Worm (Caenorhabditis elegans) whole organism, early embryonic: ENCODE measurements around the gene F42G4.7.
"Not testable (repeated sequence)": the region's sequence is repeated elsewhere in the genome, so short reads cannot be mapped to it uniquely, and the experiment has no call there.

Experiments used
- B0310.2 ChIP-seq: sonication (generic microtip); optimal IDR thresholded peaks from 2 replicates; lab custom pipeline; 2016; ENCODE audit warnings: mild to moderate bottlenecking, missing genetic modification characterization, missing compliant biosample characterization
- F13C5.2 ChIP-seq: sonication (generic microtip); optimal IDR thresholded peaks from 2 replicates; lab custom pipeline; 2017; ENCODE audit warnings: mild to moderate bottlenecking, missing genetic modification characterization, inconsistent platforms, missing compliant biosample characterization
- aly-1 ChIP-seq: sonication (generic microtip); optimal IDR thresholded peaks from 2 replicates; lab custom pipeline; 2016; ENCODE audit warnings: missing genetic modification characterization, missing compliant biosample characterization
- ama-1 ChIP-seq: fragments of 150-350 bp; optimal IDR thresholded peaks from 2 replicates; lab custom pipeline; 2014
- ceh-13 ChIP-seq: fragments of 200-800 bp; sonication (Bioruptor generic); optimal IDR thresholded peaks from 2 replicates; lab custom pipeline; 2018; ENCODE audit warnings: mild to moderate bottlenecking, missing genetic modification characterization, missing compliant biosample characterization
- ceh-36 ChIP-seq: sonication (generic microtip); optimal IDR thresholded peaks from 2 replicates; lab custom pipeline; 2016; ENCODE audit warnings: missing genetic modification characterization, inconsistent platforms, missing compliant biosample characterization
- ets-7 ChIP-seq: sonication (generic microtip); optimal IDR thresholded peaks from 2 replicates; lab custom pipeline; 2016; ENCODE audit warnings: missing genotype, missing genetic modification characterization, missing compliant biosample characterization
- flt-1 ChIP-seq: fragments of 200-800 bp; sonication (Bioruptor generic); IDR thresholded peaks from 2 replicates; pipeline ENCODE4 v1.3.6; 2022; ENCODE audit warnings: missing genetic modification characterization, missing compliant biosample characterization
- hmbx-1 ChIP-seq: sonication (generic microtip); optimal IDR thresholded peaks from 2 replicates; lab custom pipeline; 2016; ENCODE audit warnings: mild to moderate bottlenecking, missing genetic modification characterization, missing compliant biosample characterization
- hmg-4 ChIP-seq: fragments of 200-800 bp; sonication (Bioruptor generic); optimal IDR thresholded peaks from 2 replicates; lab custom pipeline; 2018; ENCODE audit warnings: mild to moderate bottlenecking, missing genetic modification characterization, missing compliant biosample characterization
- hnd-1 ChIP-seq: sonication (generic microtip); optimal IDR thresholded peaks from 2 replicates; lab custom pipeline; 2016; ENCODE audit warnings: missing genetic modification characterization, missing compliant biosample characterization
- pes-1 ChIP-seq: fragments of 200-800 bp; sonication (Bioruptor generic); IDR thresholded peaks from 2 replicates; pipeline ENCODE4 v1.3.6; 2022; ENCODE audit warnings: missing genetic modification reagents, missing genetic modification characterization, missing compliant biosample characterization
- scrt-1 ChIP-seq: fragments of 200-800 bp; sonication (Bioruptor generic); IDR thresholded peaks from 2 replicates; pipeline ENCODE4 v1.3.6; 2022; ENCODE audit warnings: missing genetic modification characterization, missing compliant biosample characterization
- sea-1 ChIP-seq: fragments of 200-800 bp; sonication (Bioruptor generic); conservative IDR thresholded peaks from 2 replicates; pipeline ENCODE4 v1.3.6; 2022; ENCODE audit warnings: missing genetic modification characterization, missing compliant biosample characterization
- tbx-11 ChIP-seq: fragments of 200-800 bp; sonication (Bioruptor generic); IDR thresholded peaks from 2 replicates; pipeline ENCODE4 v1.3.6; 2022; ENCODE audit warnings: missing genetic modification characterization, missing compliant biosample characterization
- tbx-37 ChIP-seq: fragments of 200-800 bp; sonication (Bioruptor generic); conservative IDR thresholded peaks from 2 replicates; pipeline ENCODE4 v1.3.6; 2022; ENCODE audit warnings: missing genetic modification reagents, missing genetic modification characterization, missing compliant biosample characterization
- tra-4 ChIP-seq: sonication (generic microtip); optimal IDR thresholded peaks from 2 replicates; lab custom pipeline; 2017; ENCODE audit warnings: missing genetic modification characterization, missing compliant biosample characterization

F42G4.7 gene

DNA sequence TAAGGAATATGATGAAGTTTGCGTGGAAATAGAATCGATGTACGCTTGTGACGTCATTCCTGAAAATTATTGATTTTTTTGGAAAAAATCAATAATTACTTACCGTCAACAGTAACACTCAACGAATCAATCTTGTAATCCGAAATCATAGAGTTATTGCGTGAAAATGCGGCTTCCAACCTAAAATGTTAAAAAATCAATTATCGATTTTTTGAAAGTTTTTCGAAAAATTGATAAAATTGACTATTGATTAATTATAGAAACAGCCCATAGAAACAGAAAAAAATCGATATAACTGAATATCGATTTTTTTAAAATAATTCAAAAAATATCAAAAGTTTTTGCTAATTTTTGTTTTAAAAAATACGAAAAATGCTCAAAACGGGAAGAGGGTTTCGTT, at the start of gene F42G4.7:
TSS of gene F42G4.7 (minus strand) at position 185 of the 400 bp plus-strand sequence.
- TF ChIP-seq sea-1; tra-4 (tag; lab: Kevin White, UChicago); hnd-1: not testable (repeated sequence)

DNA sequence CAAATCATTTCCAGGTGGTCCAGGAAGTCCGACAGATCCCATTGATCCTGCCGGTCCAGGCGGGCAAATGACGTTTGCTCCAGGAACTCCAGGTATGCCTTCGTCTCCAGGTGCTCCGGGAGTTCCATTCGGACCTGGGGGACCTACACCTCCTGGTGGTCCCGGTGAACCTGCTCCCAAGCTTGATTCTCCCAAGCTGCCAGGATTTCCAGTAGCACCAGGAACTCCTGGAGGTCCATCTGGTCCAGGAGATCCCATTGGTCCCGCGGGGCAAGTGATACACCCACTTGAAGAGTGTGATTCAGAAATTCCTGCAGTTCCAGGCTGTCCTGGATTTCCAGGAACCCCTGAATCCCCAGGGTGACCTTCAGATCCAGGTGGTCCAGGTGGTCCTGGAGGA, 49.3 kb upstream of the F42G4.7 start:
- TF ChIP-seq B0310.2 (tag; lab: Kevin White, UChicago): no peak
- TF ChIP-seq ceh-13 (GFP tag; lab: Kevin White, UChicago): no peak
- no peak for TF ChIP-seq hmbx-1 (tag; lab: Kevin White, UChicago)

DNA sequence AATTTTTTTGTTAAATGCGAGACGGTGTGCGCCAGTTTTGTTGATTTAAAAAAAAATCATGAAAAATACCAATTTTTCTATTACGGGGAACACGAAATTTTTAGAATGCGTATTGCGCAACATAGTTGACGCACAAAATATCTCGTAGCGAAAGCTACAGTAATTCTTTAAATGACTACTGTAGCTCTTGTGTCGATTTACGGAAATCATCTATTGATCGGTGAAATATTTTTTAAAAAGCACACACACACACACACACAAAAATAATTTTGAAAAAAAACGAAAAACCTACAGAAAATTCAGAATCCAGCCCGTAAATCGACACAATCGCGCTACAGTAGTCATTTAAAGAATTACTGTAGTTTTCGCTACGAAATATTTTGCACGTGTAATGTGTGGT, 44.8 kb upstream of the F42G4.7 start:
- TF ChIP-seq B0310.2 (tag; lab: Kevin White, UChicago): no peak
- no peak for TF ChIP-seq hmg-4
- no peak for TF ChIP-seq hmbx-1 (tag; lab: Kevin White, UChicago)
- no peak for TF ChIP-seq tbx-11
- TF ChIP-seq tbx-37 (GFP tag; lab: Robert Waterston, UW): no peak
- no peak for TF ChIP-seq ceh-36 (tag; lab: Kevin White, UChicago)
- no peak for TF ChIP-seq flt-1
- TF ChIP-seq F13C5.2: no peak

DNA sequence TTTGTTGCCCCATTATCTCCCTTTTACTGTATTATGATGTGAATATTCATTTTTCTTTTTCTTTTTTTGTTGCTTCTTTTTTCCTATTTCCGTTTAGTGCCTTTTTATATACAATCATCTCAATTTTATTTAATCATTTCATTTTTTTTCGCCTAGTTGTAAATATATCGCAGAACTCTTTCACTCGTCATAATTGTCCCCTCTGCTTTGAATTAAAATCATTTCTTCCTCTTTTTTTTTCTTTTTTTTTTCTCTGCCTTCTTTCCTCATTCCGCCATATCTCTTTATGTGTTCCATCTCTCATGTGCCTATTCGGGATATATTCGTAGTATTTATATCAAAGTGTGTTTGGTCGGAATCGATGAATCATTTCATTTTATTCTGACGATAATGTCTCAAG, 44.0 kb upstream of the F42G4.7 start, which contains the start of gene Y81G3A.4:
TSS of gene Y81G3A.4 (plus strand) at position 301 of the 400 bp plus-strand sequence.
- TF ChIP-seq ceh-36 (tag; lab: Kevin White, UChicago): no peak
- no peak for TF ChIP-seq tra-4 (tag; lab: Kevin White, UChicago)
- no peak for TF ChIP-seq tbx-11
- TF ChIP-seq sea-1: no peak
- no peak for TF ChIP-seq aly-1
- no peak for TF ChIP-seq ets-7
- TF ChIP-seq F13C5.2: no peak
- TF ChIP-seq B0310.2 (tag; lab: Kevin White, UChicago): no peak
- TF ChIP-seq flt-1: no peak
- no peak for TF ChIP-seq scrt-1 (GFP tag; lab: Robert Waterston, UW)
- no peak for TF ChIP-seq hnd-1
- no peak for TF ChIP-seq hmbx-1 (tag; lab: Kevin White, UChicago)
- TF ChIP-seq pes-1 (GFP tag; lab: Robert Waterston, UW): no peak
- no peak for TF ChIP-seq tbx-37 (GFP tag; lab: Robert Waterston, UW)
- no peak for TF ChIP-seq hmg-4
- TF ChIP-seq ceh-13 (GFP tag; lab: Kevin White, UChicago): no peak
- TF ChIP-seq ama-1 (lab: Kevin White, UChicago): no peak

DNA sequence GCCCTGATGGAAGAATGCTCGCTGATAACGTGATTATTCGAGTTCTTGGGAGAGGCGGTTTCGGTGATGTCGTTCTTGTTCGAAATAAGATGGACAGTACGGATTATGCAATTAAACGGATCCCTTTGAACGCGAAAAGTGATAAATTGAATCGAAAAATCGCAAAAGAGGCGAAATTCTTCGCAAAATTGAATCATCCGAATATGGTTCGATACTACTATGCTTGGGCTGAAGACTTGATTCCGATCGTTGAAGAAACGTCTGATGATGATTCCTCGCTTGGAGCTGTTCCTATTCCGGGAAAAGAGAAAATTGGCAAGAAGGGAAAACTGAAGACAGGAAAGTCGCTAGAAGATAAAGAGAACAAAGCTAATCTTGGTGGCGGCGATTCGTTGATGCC, 38.9 kb upstream of the F42G4.7 start:
- TF ChIP-seq hmbx-1 (tag; lab: Kevin White, UChicago): no peak
- TF ChIP-seq tra-4 (tag; lab: Kevin White, UChicago): no peak
- TF ChIP-seq ceh-36 (tag; lab: Kevin White, UChicago): no peak
- no peak for TF ChIP-seq F13C5.2
- no peak for TF ChIP-seq hnd-1
- TF ChIP-seq hmg-4: no peak

DNA sequence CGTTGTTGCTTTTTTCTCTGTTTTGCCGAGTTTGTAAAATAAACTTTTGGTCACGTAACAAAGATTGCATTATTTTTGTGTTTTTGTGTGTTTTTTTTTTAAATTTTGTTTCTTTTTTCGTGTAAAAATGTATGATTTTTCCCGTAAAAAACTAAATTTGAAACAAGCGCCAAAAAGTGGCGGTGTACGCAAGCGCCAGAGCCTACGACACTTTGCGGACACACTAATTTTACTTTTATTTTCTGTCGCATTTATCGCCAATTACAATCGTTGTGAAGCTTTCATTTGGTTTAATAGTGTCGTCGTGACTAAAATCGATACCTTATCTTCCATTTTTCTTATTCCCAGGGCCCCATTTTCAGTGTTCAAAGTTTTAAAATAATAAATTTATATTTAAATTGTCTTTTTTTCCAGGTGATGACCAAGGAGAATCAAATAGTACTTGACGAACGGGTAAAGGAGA, 36.7 kb upstream of the F42G4.7 start, which contains the start of the genes Y81G3A.1 and gcn-2:
TSS of gene Y81G3A.1 (minus strand) at position 175 of the 463 bp plus-strand sequence.
TSS of gene gcn-2 (plus strand) at position 413 of the 463 bp plus-strand sequence.
- TF ChIP-seq scrt-1 (GFP tag; lab: Robert Waterston, UW) (no peak), F13C5.2 (peak; percentile 38)

DNA sequence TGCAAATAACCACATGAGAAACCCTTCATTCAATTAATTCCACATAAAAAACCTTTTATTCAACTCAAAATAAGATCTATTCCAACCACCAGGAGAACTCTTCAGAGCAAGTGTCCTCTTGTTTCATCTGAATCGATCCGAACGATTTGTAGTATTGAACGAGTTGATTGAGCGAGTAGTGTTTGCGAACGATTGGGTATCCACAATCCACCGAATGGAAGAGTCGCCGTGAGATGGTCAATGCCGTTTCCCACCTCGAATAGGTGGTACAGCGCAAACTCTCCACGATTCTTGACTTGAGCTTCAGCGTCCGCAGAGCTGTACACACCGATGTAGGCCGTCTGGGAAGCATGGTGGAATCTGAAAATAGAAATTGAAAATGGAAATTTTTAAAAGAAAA, 35.3 kb upstream of the F42G4.7 start, which contains the start of gene Y81G3A.6:
TSS of gene Y81G3A.6 (minus strand) at position 101 of the 400 bp plus-strand sequence.
- not testable (repeated sequence) for TF ChIP-seq tbx-11; hnd-1; scrt-1 (GFP tag; lab: Robert Waterston, UW)

DNA sequence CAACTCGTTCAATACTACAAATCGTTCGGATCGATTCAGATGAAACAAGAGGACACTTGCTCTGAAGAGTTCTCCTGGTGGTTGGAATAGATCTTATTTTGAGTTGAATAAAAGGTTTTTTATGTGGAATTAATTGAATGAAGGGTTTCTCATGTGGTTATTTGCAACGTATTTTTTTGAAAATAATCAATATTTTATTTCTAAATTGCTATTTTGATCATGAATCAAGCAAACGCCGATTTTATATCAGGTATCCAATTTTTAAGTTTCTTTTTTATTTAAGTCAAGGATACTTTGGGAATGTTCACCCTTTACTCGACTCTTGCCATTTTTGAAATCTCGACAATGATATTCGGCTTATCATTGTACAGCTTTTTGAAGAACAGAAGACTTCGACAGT, 33.5 kb upstream of the F42G4.7 start, which contains the start of gene Y81G3A.2:
TSS of gene Y81G3A.2 (plus strand) at position 301 of the 400 bp plus-strand sequence.
- TF ChIP-seq hmbx-1 (tag; lab: Kevin White, UChicago); tra-4 (tag; lab: Kevin White, UChicago); ceh-13 (GFP tag; lab: Kevin White, UChicago): not testable (repeated sequence)

DNA sequence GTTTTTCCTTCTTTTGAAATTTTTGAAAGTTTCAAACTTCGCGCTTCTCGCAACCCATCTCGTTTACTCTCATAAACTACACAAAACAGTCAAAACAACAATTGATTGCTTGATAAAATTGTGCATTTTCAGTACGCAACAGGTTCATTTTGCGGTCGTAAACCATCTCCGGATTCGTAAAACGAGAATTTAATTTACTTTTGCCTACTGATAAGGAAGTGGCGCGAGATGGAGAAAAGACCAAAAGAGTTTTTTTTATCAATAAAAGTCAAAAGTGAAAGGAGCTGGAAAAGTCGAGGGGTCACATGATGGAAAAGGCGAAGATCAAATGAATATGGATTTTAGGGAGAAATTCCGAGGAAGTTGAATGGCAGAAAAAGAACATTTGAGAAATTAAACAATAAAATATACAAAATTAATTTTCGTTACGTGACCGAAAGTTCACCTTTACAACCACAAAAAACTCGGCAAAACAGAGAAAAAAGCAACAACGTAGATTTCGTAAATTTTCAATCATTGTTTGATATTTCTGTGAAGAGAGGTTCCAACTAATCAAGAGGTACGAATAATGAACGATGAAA, 31.8 kb upstream of the F42G4.7 start, which contains the start of gene F42G4.6:
TSS of gene F42G4.6 (plus strand) at position 531 of the 581 bp plus-strand sequence.
- TF ChIP-seq hmg-4 (no peak), ceh-13 (GFP tag; lab: Kevin White, UChicago) (no peak)

DNA sequence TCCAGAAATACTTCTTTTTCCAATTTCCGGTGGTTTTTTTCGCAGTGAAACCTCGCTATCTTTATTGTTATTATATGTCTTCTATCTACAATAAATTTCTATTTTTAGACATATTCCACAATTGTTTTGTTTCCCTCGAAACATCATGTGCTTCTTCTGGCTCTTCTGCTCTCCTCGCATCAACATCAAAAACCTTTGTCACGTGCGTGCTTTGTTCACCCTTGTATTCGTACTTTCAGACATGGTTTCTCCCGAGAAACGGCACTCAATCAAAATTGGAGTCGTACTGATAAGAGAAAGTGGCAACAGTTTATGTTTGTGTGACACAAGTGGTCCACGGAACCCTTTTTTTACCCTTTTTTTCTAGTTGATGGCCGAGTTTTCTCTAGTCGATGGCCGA, 30.7 kb upstream of the F42G4.7 start:
- TF ChIP-seq pes-1 (GFP tag; lab: Robert Waterston, UW) (no peak), hmg-4 (no peak), tra-4 (tag; lab: Kevin White, UChicago) (no peak), hnd-1 (no peak), F13C5.2 (no peak), scrt-1 (GFP tag; lab: Robert Waterston, UW) (no peak), aly-1 (no peak), tbx-37 (GFP tag; lab: Robert Waterston, UW) (no peak), flt-1 (no peak), hmbx-1 (tag; lab: Kevin White, UChicago) (no peak), B0310.2 (tag; lab: Kevin White, UChicago) (no peak), ets-7 (no peak), ceh-36 (tag; lab: Kevin White, UChicago) (no peak), tbx-11 (no peak)
